Worm (Caenorhabditis elegans) whole organism, L1 larva: ENCODE results near the gene plpp-1.2.

Experiments used
- Y116A8C.19 ChIP-seq: sonication (generic microtip); optimal IDR thresholded peaks from 2 replicates; lab custom pipeline; 2016; ENCODE audit warnings: missing compliant biosample characterization, missing genetic modification characterization, borderline replicate concordance
- aly-2 ChIP-seq: fragments of 150-350 bp; optimal IDR thresholded peaks from 2 replicates; lab custom pipeline; 2014; ENCODE audit warnings: missing biosample characterization, missing genetic modification characterization
- ceh-82 ChIP-seq, 3 experiments: fragments of 150-350 bp in 1 of 3; sonication (generic microtip) in 2 of 3; optimal IDR thresholded peaks; 2 replicates each; lab custom pipeline; 2014 to 2017; ENCODE audit warnings: missing biosample characterization in 3 of 3, missing genetic modification characterization in 3 of 3
- ceh-90 ChIP-seq: sonication (generic microtip); optimal IDR thresholded peaks from 2 replicates; lab custom pipeline; 2016; ENCODE audit warnings: missing genetic modification characterization, missing compliant biosample characterization
- ces-1 ChIP-seq: fragments of 150-350 bp; optimal IDR thresholded peaks from 2 replicates; lab custom pipeline; 2014; ENCODE audit warnings: missing biosample characterization, missing genetic modification reagents, missing genetic modification characterization
- dsc-1 ChIP-seq: sonication (generic microtip); optimal IDR thresholded peaks from 2 replicates; lab custom pipeline; 2016; ENCODE audit warnings: mild to moderate bottlenecking, missing genetic modification characterization, missing compliant biosample characterization
- efl-1 ChIP-seq, 4 experiments: fragments of 150-350 bp; optimal IDR thresholded peaks in 3 of 4; peaks in 1 of 4; 1 replicate in 1 of 4; 2 replicates in 3 of 4; lab custom pipeline; 2014; ENCODE audit warnings: missing biosample characterization in 2 of 4, missing genetic modification characterization in 2 of 4, missing genetic modification reagents in 2 of 4
- efl-3 ChIP-seq: fragments of 200-800 bp; sonication (Bioruptor generic); optimal IDR thresholded peaks from 2 replicates; lab custom pipeline; 2018; ENCODE audit warnings: mild to moderate bottlenecking, missing genetic modification characterization, missing compliant biosample characterization
- egl-13 ChIP-seq: sonication (generic microtip); optimal IDR thresholded peaks from 2 replicates; lab custom pipeline; 2016; ENCODE audit warnings: missing genotype, missing genetic modification reagents, missing genetic modification characterization, missing compliant biosample characterization
- elt-2 ChIP-seq: sonication (generic microtip); optimal IDR thresholded peaks from 2 replicates; lab custom pipeline; 2016; ENCODE audit warnings: missing genetic modification characterization, mild to moderate bottlenecking, inconsistent platforms, missing compliant biosample characterization, missing genetic modification reagents
- ets-5 ChIP-seq: fragments of 200-800 bp; sonication (Bioruptor generic); IDR thresholded peaks from 2 replicates; pipeline ENCODE4 v1.3.6; 2022; ENCODE audit warnings: missing genetic modification characterization, missing compliant biosample characterization
- fkh-10 ChIP-seq: sonication (generic microtip); optimal IDR thresholded peaks from 2 replicates; lab custom pipeline; 2017; ENCODE audit warnings: missing biosample characterization, missing genetic modification reagents, missing genetic modification characterization
- fkh-4 ChIP-seq: sonication (generic microtip); optimal IDR thresholded peaks from 2 replicates; lab custom pipeline; 2016; ENCODE audit warnings: missing compliant biosample characterization, missing genetic modification characterization, borderline replicate concordance
- fkh-8 ChIP-seq: sonication (generic microtip); optimal IDR thresholded peaks from 2 replicates; lab custom pipeline; 2016; ENCODE audit warnings: mild to moderate bottlenecking, missing genetic modification characterization, missing compliant biosample characterization
- fos-1 ChIP-seq: fragments of 150-350 bp; optimal IDR thresholded peaks from 2 replicates; lab custom pipeline; 2014; ENCODE audit warnings: missing biosample characterization, missing genetic modification characterization
- hlh-4 ChIP-seq: sonication (generic microtip); optimal IDR thresholded peaks from 2 replicates; lab custom pipeline; 2016; ENCODE audit warnings: mild to moderate bottlenecking, missing genetic modification characterization, missing compliant biosample characterization
- hpl-2 ChIP-seq: fragments of 150-350 bp; optimal IDR thresholded peaks from 2 replicates; lab custom pipeline; 2014; ENCODE audit warnings: missing biosample characterization, missing genetic modification reagents, missing genetic modification characterization
- irx-1 ChIP-seq: sonication (generic microtip); optimal IDR thresholded peaks from 2 replicates; lab custom pipeline; 2016; ENCODE audit warnings: missing genetic modification characterization, missing compliant biosample characterization
- isw-1 ChIP-seq: fragments of 200-800 bp; sonication (Bioruptor generic); IDR thresholded peaks from 2 replicates; pipeline ENCODE4 v1.3.6; 2022; ENCODE audit warnings: missing genetic modification characterization, missing compliant biosample characterization
- jun-1 ChIP-seq: fragments of 150-350 bp; optimal IDR thresholded peaks from 2 replicates; lab custom pipeline; 2014; ENCODE audit warnings: missing biosample characterization, missing genetic modification reagents, missing genetic modification characterization
- lin-14 ChIP-seq: fragments of 200-800 bp; sonication (Bioruptor generic); optimal IDR thresholded peaks from 2 replicates; lab custom pipeline; 2018; ENCODE audit warnings: mild to moderate bottlenecking, missing genetic modification characterization, moderate library complexity, missing compliant biosample characterization
- lin-15B ChIP-seq: fragments of 150-350 bp; sonication (generic microtip); optimal IDR thresholded peaks from 3 replicates; lab custom pipeline; 2014; ENCODE audit warnings: missing biosample characterization, missing genetic modification characterization
- lin-35 ChIP-seq, 2 experiments: fragments of 150-350 bp; optimal IDR thresholded peaks; 2 replicates each; lab custom pipeline; 2014; ENCODE audit warnings: missing biosample characterization in 2 of 2, missing genetic modification characterization in 2 of 2, missing genetic modification reagents in 2 of 2
- lin-39 ChIP-seq: fragments of 150-350 bp; optimal IDR thresholded peaks from 2 replicates; lab custom pipeline; 2014; ENCODE audit warnings: missing biosample characterization, missing genetic modification reagents, missing genetic modification characterization
- lir-3 ChIP-seq: sonication (generic microtip); optimal IDR thresholded peaks from 2 replicates; lab custom pipeline; 2016; ENCODE audit warnings: mild to moderate bottlenecking, missing genetic modification characterization, moderate library complexity, missing compliant biosample characterization; ENCODE audit not compliant: poor library complexity
- lsy-2 ChIP-seq, 2 experiments: fragments of 150-350 bp; optimal IDR thresholded peaks; 2 replicates each; lab custom pipeline; 2014; ENCODE audit warnings: missing biosample characterization in 2 of 2, missing genetic modification characterization in 2 of 2
- mab-9 ChIP-seq: fragments of 200-800 bp; sonication (Bioruptor generic); IDR thresholded peaks from 2 replicates; pipeline ENCODE4 v1.3.6; 2022; ENCODE audit warnings: missing genetic modification reagents, missing genetic modification characterization, missing compliant biosample characterization
- nhr-12 ChIP-seq: sonication (generic microtip); optimal IDR thresholded peaks from 2 replicates; lab custom pipeline; 2017; ENCODE audit warnings: missing biosample characterization, missing genetic modification characterization
- nhr-20 ChIP-seq: sonication (generic microtip); optimal IDR thresholded peaks from 2 replicates; lab custom pipeline; 2016; ENCODE audit warnings: mild to moderate bottlenecking, missing genetic modification characterization, missing compliant biosample characterization
- nhr-237 ChIP-seq: fragments of 150-350 bp; optimal IDR thresholded peaks from 2 replicates; lab custom pipeline; 2014; ENCODE audit warnings: missing biosample characterization, missing genetic modification characterization
- nhr-71 ChIP-seq: sonication (generic microtip); optimal IDR thresholded peaks from 2 replicates; lab custom pipeline; 2016; ENCODE audit warnings: mild to moderate bottlenecking, missing genetic modification characterization, moderate library complexity, missing compliant biosample characterization
- nhr-76 ChIP-seq: sonication (generic microtip); optimal IDR thresholded peaks from 2 replicates; lab custom pipeline; 2017; ENCODE audit warnings: missing biosample characterization, missing genetic modification characterization
- nhr-84 ChIP-seq: sonication (generic microtip); optimal IDR thresholded peaks from 2 replicates; lab custom pipeline; 2017; ENCODE audit warnings: missing biosample characterization, missing genetic modification characterization
- pqm-1 ChIP-seq: sonication (generic microtip); optimal IDR thresholded peaks from 3 replicates; lab custom pipeline; 2017; ENCODE audit warnings: missing biosample characterization, missing genetic modification characterization
- rnt-1 ChIP-seq: sonication (generic microtip); optimal IDR thresholded peaks from 2 replicates; lab custom pipeline; 2016; ENCODE audit warnings: mild to moderate bottlenecking, missing genetic modification characterization, moderate library complexity, missing compliant biosample characterization
- snpc-4 ChIP-seq: fragments of 150-350 bp; optimal IDR thresholded peaks from 2 replicates; lab custom pipeline; 2014; ENCODE audit warnings: missing biosample characterization, missing genetic modification characterization
- sox-4 ChIP-seq: sonication (generic microtip); optimal IDR thresholded peaks from 2 replicates; lab custom pipeline; 2016; ENCODE audit warnings: missing genetic modification characterization, missing compliant biosample characterization
- swsn-7 ChIP-seq: sonication (generic microtip); optimal IDR thresholded peaks from 2 replicates; lab custom pipeline; 2016; ENCODE audit warnings: missing genetic modification characterization, missing compliant biosample characterization
- tlp-1 ChIP-seq: fragments of 150-350 bp; optimal IDR thresholded peaks from 2 replicates; lab custom pipeline; 2014; ENCODE audit warnings: missing biosample characterization, missing genetic modification characterization
- unc-130 ChIP-seq: fragments of 150-350 bp; optimal IDR thresholded peaks from 2 replicates; lab custom pipeline; 2017; ENCODE audit warnings: missing biosample characterization, missing genetic modification characterization, inconsistent platforms
- unc-30 ChIP-seq: sonication (generic microtip); optimal IDR thresholded peaks from 2 replicates; lab custom pipeline; 2017; ENCODE audit warnings: missing biosample characterization, missing genetic modification characterization
- unc-98 ChIP-seq: fragments of 200-800 bp; sonication (Bioruptor generic); IDR thresholded peaks from 2 replicates; pipeline ENCODE4 v1.3.6; 2022; ENCODE audit warnings: missing genetic modification characterization, missing compliant biosample characterization
- zag-1 ChIP-seq: fragments of 150-350 bp; optimal IDR thresholded peaks from 2 replicates; lab custom pipeline; 2014; ENCODE audit warnings: missing biosample characterization, missing genetic modification characterization

plpp-1.2 gene

ce11 chrII:6476655-6477054 lies 8.6 kb upstream of the plpp-1.2 start, which contains the start of gene T28D9.4:
TSS of gene T28D9.4 (plus strand) at chrII:6476955.
- TF ChIP-seq Y116A8C.19 (tag; lab: Kevin White, UChicago) (no peak), lir-3 (tag; lab: Kevin White, UChicago) (no peak), irx-1 (tag; lab: Kevin White, UChicago) (no peak), lin-35 (GFP tag; optimal IDR thresholded peaks at IDR 0.05; lab: Kevin White, UChicago) (no peak), sox-4 (no peak), elt-2 (tag; lab: Kevin White, UChicago) (no peak), efl-1 (optimal IDR thresholded peaks at IDR 0.05; lab: Kevin White, UChicago) (no peak), efl-1 (GFP tag; optimal IDR thresholded peaks at IDR 0.05 in 1 of 2; lab: Kevin White, UChicago) (no peak), tlp-1 (tag; lab: Kevin White, UChicago) (no peak), snpc-4 (no peak), nhr-84 (tag; lab: Kevin White, UChicago) (no peak), unc-98 (GFP tag; lab: Robert Waterston, UW) (no peak), zag-1 (tag; lab: Kevin White, UChicago) (no peak), swsn-7 (tag; lab: Kevin White, UChicago) (no peak), lin-39 (tag; lab: Kevin White, UChicago) (no peak), hpl-2 (GFP tag; lab: Kevin White, UChicago) (no peak), hlh-4 (tag; lab: Kevin White, UChicago) (no peak), ceh-90 (tag; lab: Kevin White, UChicago) (no peak), fkh-4 (tag; lab: Kevin White, UChicago) (no peak), rnt-1 (tag; lab: Kevin White, UChicago) (no peak), egl-13 (tag; lab: Kevin White, UChicago) (no peak)

- TF ChIP-seq lsy-2 (tag; optimal IDR thresholded peaks at IDR 0.05; lab: Kevin White, UChicago) (peak in 1 of 2 experiments; percentile 12), lin-14 (GFP tag; lab: Kevin White, UChicago) (peak; percentile 27), unc-130 (tag; lab: Kevin White, UChicago) (peak; percentile 17), ceh-82 (tag; optimal IDR thresholded peaks at IDR 0.05; lab: Kevin White, UChicago) (no peak), nhr-71 (tag; lab: Kevin White, UChicago) (peak; percentile 12), rnt-1 (tag; lab: Kevin White, UChicago) (peak; percentile 56)
These were observed 3.2 kb upstream of the plpp-1.2 start, which contains the start of gene del-10 for ce11 chrII:6482102-6482501. TSS of gene del-10 (minus strand) at chrII:6482125.

- TF ChIP-seq nhr-76 (tag; lab: Kevin White, UChicago) (no peak), mab-9 (GFP tag; lab: Robert Waterston, UW) (no peak), rnt-1 (tag; lab: Kevin White, UChicago) (peak; percentile 67), ceh-90 (tag; lab: Kevin White, UChicago) (no peak), unc-130 (tag; lab: Kevin White, UChicago) (peak; percentile 19), pqm-1 (tag; lab: Kevin White, UChicago) (no peak), lsy-2 (tag; optimal IDR thresholded peaks at IDR 0.05; lab: Kevin White, UChicago) (no peak), ceh-82 (tag; optimal IDR thresholded peaks at IDR 0.05; lab: Kevin White, UChicago) (no peak), unc-30 (tag; lab: Kevin White, UChicago) (no peak), nhr-12 (tag; lab: Kevin White, UChicago) (no peak), aly-2 (tag; lab: Kevin White, UChicago) (no peak), irx-1 (tag; lab: Kevin White, UChicago) (no peak), hlh-4 (tag; lab: Kevin White, UChicago) (no peak), dsc-1 (tag; lab: Kevin White, UChicago) (no peak), isw-1 (no peak), efl-1 (optimal IDR thresholded peaks at IDR 0.05; lab: Kevin White, UChicago) (no peak), efl-1 (GFP tag; optimal IDR thresholded peaks at IDR 0.05 in 1 of 2; lab: Kevin White, UChicago) (peak in 1 of 2 experiments; percentile 81), fkh-10 (GFP tag; lab: Kevin White, UChicago) (no peak), unc-98 (GFP tag; lab: Robert Waterston, UW) (no peak), lin-14 (GFP tag; lab: Kevin White, UChicago) (peak; percentile 65), jun-1 (no peak), nhr-20 (tag; lab: Kevin White, UChicago) (no peak), ces-1 (GFP tag; lab: Kevin White, UChicago) (no peak), efl-3 (GFP tag; lab: Kevin White, UChicago) (no peak), nhr-71 (tag; lab: Kevin White, UChicago) (peak; percentile 21), nhr-237 (no peak), lin-15B (no peak), ets-5 (GFP tag; lab: Robert Waterston, UW) (no peak), fos-1 (no peak), fkh-8 (tag; lab: Kevin White, UChicago) (no peak)
These were observed 2.5 kb upstream of the plpp-1.2 start for ce11 chrII:6482762-6483161.
